Worm (Caenorhabditis elegans): Measurements from ENCODE around the gene lntl-1.

DNA sequence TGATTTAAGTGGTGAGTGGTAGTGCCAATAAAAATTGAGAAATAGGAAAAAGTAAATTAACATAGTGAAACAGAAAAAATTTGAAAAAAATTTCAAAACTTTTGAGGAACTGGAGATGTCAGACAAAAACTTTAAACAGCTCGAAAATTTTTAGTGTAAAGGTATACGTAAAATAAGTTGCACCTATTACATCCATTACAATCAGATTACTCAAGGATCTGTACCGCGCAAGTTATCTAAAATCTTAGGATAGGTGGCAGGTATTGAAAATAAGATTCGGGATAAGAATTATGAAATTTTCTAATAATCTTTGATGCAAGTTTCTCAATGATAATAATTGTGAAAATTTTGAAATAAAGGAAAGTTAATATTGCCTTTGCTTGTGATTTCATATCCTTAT lies 40.1 kb downstream of the lntl-1 start:
- TF ChIP-seq T22C8.4 (GFP tag; IDR thresholded peaks at IDR 0.05), result no peak
- TF ChIP-seq ztf-29 (GFP tag; IDR thresholded peaks at IDR 0.05), result no peak
- no peak for TF ChIP-seq tab-1 (GFP tag; IDR thresholded peaks at IDR 0.05)
- no peak for TF ChIP-seq klf-2 (GFP tag; conservative IDR thresholded peaks at IDR 0.05)
- TF ChIP-seq med-1 (GFP tag; optimal IDR thresholded peaks at IDR 0.05; ENCODE audit: insufficient read depth), result no peak
